Worm (Caenorhabditis elegans) whole organism, young adult: Measurements from ENCODE around the gene Y52E8A.1.

Experiments used
- B0035.1 ChIP-seq: sonication (generic microtip); optimal IDR thresholded peaks from 2 replicates; lab custom pipeline; 2016; ENCODE audit warnings: missing genetic modification characterization, mild to moderate bottlenecking, missing compliant biosample characterization, missing genotype, missing genetic modification reagents
- B0336.3 ChIP-seq: fragments of 200-800 bp; sonication (Bioruptor generic); IDR thresholded peaks from 2 replicates; pipeline ENCODE4 v1.3.6; 2022; ENCODE audit warnings: missing genetic modification characterization, missing compliant biosample characterization
- C06A6.2 ChIP-seq: fragments of 200-800 bp; sonication (Bioruptor generic); conservative IDR thresholded peaks from 2 replicates; pipeline ENCODE4 v1.3.6; 2022; ENCODE audit warnings: missing genetic modification characterization, missing compliant biosample characterization
- D2030.7 ChIP-seq: fragments of 200-800 bp; sonication (Bioruptor generic); IDR thresholded peaks from 2 replicates; pipeline ENCODE4 v1.3.6; 2022; ENCODE audit warnings: missing genetic modification reagents, missing genetic modification characterization, missing compliant biosample characterization
- F33H1.4 ChIP-seq: fragments of 200-800 bp; sonication (Bioruptor generic); IDR thresholded peaks from 2 replicates; pipeline ENCODE4 v1.3.6; 2022; ENCODE audit warnings: missing genetic modification reagents, missing genetic modification characterization, missing compliant biosample characterization
- F55B11.4 ChIP-seq: sonication (generic microtip); optimal IDR thresholded peaks from 2 replicates; lab custom pipeline; 2016; ENCODE audit warnings: missing compliant biosample characterization, missing genetic modification characterization, borderline replicate concordance; ENCODE audit not compliant: insufficient read depth
- K11D2.4 ChIP-seq: fragments of 200-800 bp; sonication (Bioruptor generic); IDR thresholded peaks from 2 replicates; pipeline ENCODE4 v1.3.6; 2022; ENCODE audit warnings: missing genetic modification reagents, missing genetic modification characterization, missing compliant biosample characterization
- K12H6.12 ChIP-seq: fragments of 200-800 bp; sonication (Bioruptor generic); optimal IDR thresholded peaks from 2 replicates; lab custom pipeline; 2018; ENCODE audit warnings: mild to moderate bottlenecking, missing genetic modification characterization, missing compliant biosample characterization
- Y56A3A.18 ChIP-seq: fragments of 200-800 bp; sonication (Bioruptor generic); IDR thresholded peaks from 2 replicates; pipeline ENCODE4 v1.3.6; 2022; ENCODE audit warnings: missing genetic modification reagents, missing genetic modification characterization, missing compliant biosample characterization
- attf-3 ChIP-seq: fragments of 200-800 bp; sonication (Bioruptor generic); conservative IDR thresholded peaks from 2 replicates; pipeline ENCODE4 v1.3.6; 2022; ENCODE audit warnings: missing genetic modification reagents, missing genetic modification characterization, missing compliant biosample characterization
- ceh-58 ChIP-seq: fragments of 200-800 bp; sonication (Bioruptor generic); IDR thresholded peaks from 2 replicates; pipeline ENCODE4 v1.3.6; 2022; ENCODE audit warnings: missing genetic modification characterization, missing compliant biosample characterization
- chd-7 ChIP-seq: sonication (generic microtip); optimal IDR thresholded peaks from 2 replicates; lab custom pipeline; 2016; ENCODE audit warnings: mild to moderate bottlenecking, missing genetic modification characterization, moderate library complexity, missing compliant biosample characterization
- die-1 ChIP-seq: sonication (generic microtip); optimal IDR thresholded peaks from 2 replicates; lab custom pipeline; 2016; ENCODE audit warnings: missing genotype, mild to moderate bottlenecking, missing genetic modification characterization, missing compliant biosample characterization
- dox-1 ChIP-seq: fragments of 200-800 bp; sonication (Bioruptor generic); IDR thresholded peaks from 2 replicates; pipeline ENCODE4 v1.3.6; 2022; ENCODE audit warnings: missing genetic modification reagents, missing genetic modification characterization, missing compliant biosample characterization
- dpl-1 ChIP-seq: fragments of 150-350 bp; optimal IDR thresholded peaks from 2 replicates; lab custom pipeline; 2014; ENCODE audit warnings: missing biosample characterization, missing genetic modification reagents, missing genetic modification characterization
- ekl-4 ChIP-seq: fragments of 200-800 bp; sonication (Bioruptor generic); IDR thresholded peaks from 2 replicates; pipeline ENCODE4 v1.3.6; 2022; ENCODE audit warnings: missing genetic modification reagents, missing genetic modification characterization, missing compliant biosample characterization
- gei-17 ChIP-seq: fragments of 200-800 bp; sonication (Bioruptor generic); optimal IDR thresholded peaks from 2 replicates; lab custom pipeline; 2018; ENCODE audit warnings: mild to moderate bottlenecking, missing genetic modification characterization, missing compliant biosample characterization
- hlh-26 ChIP-seq: fragments of 200-800 bp; sonication (Bioruptor generic); conservative IDR thresholded peaks from 2 replicates; pipeline ENCODE4 v1.3.6; 2022; ENCODE audit warnings: missing genetic modification reagents, missing genetic modification characterization, missing compliant biosample characterization
- hmg-1.2 ChIP-seq: fragments of 200-800 bp; sonication (Bioruptor generic); IDR thresholded peaks from 2 replicates; pipeline ENCODE4 v1.3.6; 2022; ENCODE audit warnings: missing genetic modification reagents, missing genetic modification characterization, missing compliant biosample characterization
- hmg-20 ChIP-seq: fragments of 200-800 bp; sonication (Bioruptor generic); IDR thresholded peaks from 2 replicates; pipeline ENCODE4 v1.3.6; 2022; ENCODE audit warnings: missing genetic modification reagents, missing genetic modification characterization, missing compliant biosample characterization
- let-607 ChIP-seq, 2 experiments: fragments of 200-800 bp in 1 of 2; sonication (Bioruptor generic) in 1 of 2; sonication (generic microtip) in 1 of 2; optimal IDR thresholded peaks; 2 replicates each; lab custom pipeline; 2016 to 2018; ENCODE audit warnings: mild to moderate bottlenecking in 2 of 2, missing compliant biosample characterization in 2 of 2, missing genetic modification characterization in 2 of 2, moderate library complexity in 2 of 2, missing genotype in 1 of 2
- lin-40 ChIP-seq: sonication (generic microtip); optimal IDR thresholded peaks from 2 replicates; lab custom pipeline; 2016; ENCODE audit warnings: missing genetic modification characterization, mild to moderate bottlenecking, missing compliant biosample characterization, missing genotype, missing genetic modification reagents
- lsl-1 ChIP-seq: fragments of 200-800 bp; sonication (Bioruptor generic); optimal IDR thresholded peaks from 2 replicates; lab custom pipeline; 2018; ENCODE audit warnings: mild to moderate bottlenecking, missing genetic modification characterization, moderate library complexity, missing compliant biosample characterization
- lsy-27 ChIP-seq: sonication (generic microtip); optimal IDR thresholded peaks from 2 replicates; lab custom pipeline; 2017; ENCODE audit warnings: missing genetic modification characterization, mild to moderate bottlenecking, missing compliant biosample characterization, antibody characterized with exemption, missing genotype, borderline replicate concordance; ENCODE audit not compliant: insufficient read depth
- madf-6 ChIP-seq: fragments of 200-800 bp; sonication (Bioruptor generic); IDR thresholded peaks from 2 replicates; pipeline ENCODE4 v1.3.6; 2022; ENCODE audit warnings: missing genetic modification reagents, missing genetic modification characterization, missing compliant biosample characterization
- mcd-1 ChIP-seq: fragments of 200-800 bp; sonication (Bioruptor generic); IDR thresholded peaks from 2 replicates; pipeline ENCODE4 v1.3.6; 2022; ENCODE audit warnings: missing genetic modification reagents, missing genetic modification characterization, missing compliant biosample characterization
- mes-4 ChIP-seq: sonication (generic microtip); optimal IDR thresholded peaks from 2 replicates; lab custom pipeline; 2016; ENCODE audit warnings: missing genotype, missing genetic modification characterization, missing compliant biosample characterization
- mxl-1 ChIP-seq: sonication (generic microtip); optimal IDR thresholded peaks from 2 replicates; lab custom pipeline; 2016; ENCODE audit warnings: missing genetic modification characterization, missing compliant biosample characterization
- nfyb-1 ChIP-seq: fragments of 200-800 bp; sonication (Bioruptor generic); IDR thresholded peaks from 2 replicates; pipeline ENCODE4 v1.3.6; 2022; ENCODE audit warnings: missing genetic modification reagents, missing genetic modification characterization, missing compliant biosample characterization
- nhr-27 ChIP-seq: fragments of 200-800 bp; sonication (Bioruptor generic); optimal IDR thresholded peaks from 2 replicates; lab custom pipeline; 2018; ENCODE audit warnings: mild to moderate bottlenecking, missing genetic modification characterization, moderate library complexity, missing compliant biosample characterization
- pbrm-1 ChIP-seq: fragments of 200-800 bp; sonication (Bioruptor generic); IDR thresholded peaks from 2 replicates; pipeline ENCODE4 v1.3.6; 2022; ENCODE audit warnings: missing genetic modification reagents, missing genetic modification characterization, missing compliant biosample characterization
- rcor-1 ChIP-seq: fragments of 200-800 bp; sonication (Bioruptor generic); IDR thresholded peaks from 2 replicates; pipeline ENCODE4 v1.3.6; 2022; ENCODE audit warnings: missing genetic modification reagents, missing genetic modification characterization, missing compliant biosample characterization
- rec-8 ChIP-seq, 2 experiments: sonication (generic microtip); optimal IDR thresholded peaks; 2 replicates each; lab custom pipeline; 2016; ENCODE audit warnings: mild to moderate bottlenecking in 2 of 2, missing genetic modification characterization in 2 of 2, missing genetic modification reagents in 2 of 2, missing genotype in 2 of 2, missing biosample characterization in 1 of 2, missing compliant biosample characterization in 1 of 2, moderate library complexity in 1 of 2
- repo-1 ChIP-seq: sonication (generic microtip); optimal IDR thresholded peaks from 2 replicates; lab custom pipeline; 2017; ENCODE audit warnings: mild to moderate bottlenecking, missing genetic modification characterization, missing compliant biosample characterization
- rpc-1 ChIP-seq, 2 experiments: fragments of 150-350 bp in 1 of 2; sonication (generic microtip) in 1 of 2; optimal IDR thresholded peaks; 2 replicates each; lab custom pipeline; 2014 to 2018; ENCODE audit warnings: missing biosample characterization in 1 of 2, missing genetic modification characterization in 1 of 2, missing genetic modification reagents in 1 of 2, missing genotype in 1 of 2
- snpc-3.4 ChIP-seq: sonication (generic microtip); optimal IDR thresholded peaks from 2 replicates; lab custom pipeline; 2017; ENCODE audit warnings: missing genetic modification characterization, mild to moderate bottlenecking, missing compliant biosample characterization, antibody characterized with exemption, moderate library complexity, missing genotype, missing genetic modification reagents
- tbp1 ChIP-seq: fragments of 200-800 bp; sonication (Bioruptor generic); optimal IDR thresholded peaks from 2 replicates; lab custom pipeline; 2018; ENCODE audit warnings: mild to moderate bottlenecking, missing genetic modification characterization, missing compliant biosample characterization
- unc-62 ChIP-seq: fragments of 150-350 bp; optimal IDR thresholded peaks from 2 replicates; lab custom pipeline; 2014; ENCODE audit warnings: missing biosample characterization, missing genetic modification reagents, missing genetic modification characterization
- zfh-2 ChIP-seq: fragments of 200-800 bp; sonication (Bioruptor generic); conservative IDR thresholded peaks from 2 replicates; pipeline ENCODE4 v1.3.6; 2022; ENCODE audit warnings: missing genetic modification reagents, missing genetic modification characterization, missing compliant biosample characterization
- ztf-28 ChIP-seq: fragments of 200-800 bp; sonication (Bioruptor generic); IDR thresholded peaks from 2 replicates; pipeline ENCODE4 v1.3.6; 2022; ENCODE audit warnings: missing genetic modification reagents, missing genetic modification characterization, missing compliant biosample characterization
- ztf-3 ChIP-seq: fragments of 200-800 bp; sonication (Bioruptor generic); optimal IDR thresholded peaks from 2 replicates; lab custom pipeline; 2018; ENCODE audit warnings: mild to moderate bottlenecking, missing genetic modification characterization, missing compliant biosample characterization
- ztf-6 ChIP-seq: fragments of 200-800 bp; sonication (Bioruptor generic); IDR thresholded peaks from 2 replicates; pipeline ENCODE4 v1.3.6; 2022; ENCODE audit warnings: missing genetic modification reagents, missing genetic modification characterization, missing compliant biosample characterization

Gene Y52E8A.1

DNA sequence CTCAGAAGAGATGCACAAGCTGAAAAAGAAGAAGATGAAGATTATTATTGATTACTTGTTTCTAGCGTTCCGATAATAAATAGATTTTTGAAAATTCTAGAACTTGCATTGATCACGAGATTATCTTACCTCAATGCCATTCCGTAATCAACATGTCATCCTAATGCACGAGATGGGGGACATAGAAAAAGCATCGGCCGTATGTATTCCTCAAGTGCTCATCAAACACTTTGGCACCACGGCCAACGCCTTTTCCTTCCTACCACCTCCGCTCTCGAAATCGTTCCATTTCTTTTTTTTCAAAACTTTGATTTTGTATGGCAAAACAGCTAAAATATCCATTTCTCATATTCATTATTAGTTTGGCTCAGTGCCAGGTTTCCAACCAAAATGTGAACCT, 36.9 kb downstream of the Y52E8A.1 start, which contains the start of gene lat-2:
lat-2 (plus strand) TSS at position 301 of the 400 bp plus-strand sequence.
- TF ChIP-seq lsy-27 (tag; lab: Kevin White, UChicago) (no peak), F33H1.4 (GFP tag; lab: Robert Waterston, UW) (no peak), lsl-1 (GFP tag; lab: Kevin White, UChicago) (no peak), snpc-3.4 (tag; lab: Kevin White, UChicago) (no peak), mes-4 (no peak), repo-1 (tag; lab: Kevin White, UChicago) (no peak), nhr-27 (tag; lab: Kevin White, UChicago) (no peak)

DNA sequence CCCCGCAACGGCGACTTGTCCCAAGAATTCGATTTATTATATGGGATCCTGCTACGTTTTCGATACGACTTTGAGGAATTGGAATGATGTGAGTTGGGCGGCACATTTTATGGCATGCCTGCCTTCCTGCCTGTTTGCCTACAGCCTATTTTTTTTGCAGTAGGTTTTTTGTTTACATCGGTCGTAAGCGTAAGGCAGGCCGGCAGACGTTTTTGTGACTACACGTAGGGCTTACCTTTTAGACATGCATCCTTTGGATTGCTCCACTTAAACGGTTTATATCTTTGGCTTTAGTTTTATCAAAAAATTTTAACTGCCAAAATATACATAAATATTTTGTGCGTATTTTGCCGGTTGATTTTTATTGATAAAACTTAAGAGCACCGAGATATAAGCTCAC, 37.4 kb downstream of the Y52E8A.1 start:
- TF ChIP-seq tbp1, result no peak
- no peak for TF ChIP-seq K12H6.12 (tag; lab: Kevin White, UChicago)
- no peak for TF ChIP-seq madf-6 (GFP tag; lab: Robert Waterston, UW)
- TF ChIP-seq nfyb-1 (GFP tag; lab: Robert Waterston, UW), result no peak
- TF ChIP-seq rcor-1, result no peak
- TF ChIP-seq rec-8 (tag; optimal IDR thresholded peaks at IDR 0.05; lab: Kevin White, UChicago), result no peak
- no peak for TF ChIP-seq C06A6.2
- TF ChIP-seq hmg-20, result no peak
- TF ChIP-seq Y56A3A.18 (GFP tag; lab: Robert Waterston, UW), result no peak
- no peak for TF ChIP-seq dpl-1
- TF ChIP-seq D2030.7 (GFP tag; lab: Robert Waterston, UW), result no peak
- TF ChIP-seq pbrm-1 (GFP tag; lab: Robert Waterston, UW), result no peak
- TF ChIP-seq B0336.3 (GFP tag; lab: Robert Waterston, UW), result no peak
- TF ChIP-seq ekl-4 (GFP tag; lab: Robert Waterston, UW), result no peak
- no peak for TF ChIP-seq gei-17 (GFP tag; lab: Kevin White, UChicago)
- no peak for TF ChIP-seq hlh-26 (GFP tag; lab: Robert Waterston, UW)
- TF ChIP-seq dox-1 (GFP tag; lab: Robert Waterston, UW), result no peak
- TF ChIP-seq chd-7 (tag; lab: Kevin White, UChicago), result no peak
- no peak for TF ChIP-seq mxl-1 (tag; lab: Kevin White, UChicago)
- no peak for TF ChIP-seq unc-62 (GFP tag; lab: Kevin White, UChicago)

DNA sequence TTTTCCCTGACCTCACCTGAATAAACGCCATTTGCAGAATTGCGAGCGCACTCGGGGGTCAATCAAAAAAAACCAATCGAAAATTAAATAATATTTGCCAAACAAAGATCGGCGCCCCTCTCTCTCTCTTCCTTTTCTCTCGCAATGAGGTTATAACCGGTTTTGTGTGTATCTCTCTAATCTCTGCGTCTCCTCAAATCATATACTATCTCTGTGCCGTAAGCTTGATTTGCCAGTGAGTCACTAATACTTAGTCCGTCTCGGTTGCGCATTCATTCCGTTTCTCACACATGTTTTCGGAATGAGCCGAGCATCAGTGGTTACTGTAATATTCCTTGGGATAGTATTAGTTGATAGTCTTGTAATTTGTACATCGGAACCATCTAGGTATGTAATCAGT, 40.2 kb downstream of the Y52E8A.1 start:
- TF ChIP-seq ztf-3 (GFP tag; lab: Kevin White, UChicago) (no peak), hmg-1.2 (peak; percentile 72)

- TF ChIP-seq mcd-1 (no peak), K11D2.4 (no peak)
Measured at ce11 chrII:4367923-4368322, 46.1 kb downstream of the Y52E8A.1 start, which contains the start of gene try-9. try-9 (plus strand) TSS chrII:4368223.

ce11 chrII:4369715-4370114, 47.8 kb downstream of the Y52E8A.1 start:
- no peak for TF ChIP-seq die-1
- no peak for TF ChIP-seq lin-40 (tag; lab: Kevin White, UChicago)
- no peak for TF ChIP-seq madf-6 (GFP tag; lab: Robert Waterston, UW)
- no peak for TF ChIP-seq ceh-58 (GFP tag; lab: Robert Waterston, UW)
- no peak for TF ChIP-seq B0035.1
- no peak for TF ChIP-seq let-607 (tag; optimal IDR thresholded peaks at IDR 0.05; lab: Kevin White, UChicago)
- TF ChIP-seq lsy-27 (tag; lab: Kevin White, UChicago), result no peak
- no peak for TF ChIP-seq attf-3 (GFP tag; lab: Robert Waterston, UW)
- TF ChIP-seq ztf-28 (GFP tag; lab: Robert Waterston, UW), result no peak
- TF ChIP-seq snpc-3.4 (tag; lab: Kevin White, UChicago), result no peak
- TF ChIP-seq F55B11.4 (tag; lab: Kevin White, UChicago), result no peak
- TF ChIP-seq rpc-1 (optimal IDR thresholded peaks at IDR 0.05; lab: Kevin White, UChicago), result no peak
- TF ChIP-seq rpc-1 (tag; optimal IDR thresholded peaks at IDR 0.05; lab: Kevin White, UChicago), result no peak
- TF ChIP-seq ztf-6, result no peak
- TF ChIP-seq mes-4, result no peak
- no peak for TF ChIP-seq Y56A3A.18 (GFP tag; lab: Robert Waterston, UW)
- no peak for TF ChIP-seq mcd-1
- TF ChIP-seq zfh-2 (GFP tag; lab: Robert Waterston, UW), result no peak
